Fruit fly (Drosophila melanogaster): Measurements from ENCODE around the gene Surf4.
A peak's percentile ranks its signal among the peaks of the same experiment; 100 is the strongest.

Gene Surf4

DNA sequence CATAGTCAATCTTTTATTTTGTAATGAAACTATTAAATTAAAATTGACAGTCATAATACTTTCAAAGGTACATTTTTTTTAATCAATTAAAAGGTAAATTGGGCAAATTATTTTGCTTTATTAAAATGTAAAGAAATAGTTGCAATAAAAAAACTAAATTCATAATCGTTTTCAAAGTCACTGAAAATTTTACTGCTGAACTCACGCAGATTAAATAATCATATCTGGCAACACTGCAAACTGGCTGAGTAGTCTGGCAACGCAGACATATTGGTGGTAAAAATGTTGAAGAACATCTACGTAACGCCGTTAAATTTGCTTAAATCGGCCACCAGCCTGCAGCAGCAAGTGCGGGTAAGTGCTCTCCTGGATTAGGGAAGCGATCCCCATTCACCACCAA, 15.5 kb downstream of the Surf4 start, which contains the start of gene mRpL9 (continued):
- TF ChIP-seq h (optimal IDR thresholded peaks at IDR 0.05) (no peak), CG7786 (GFP tag; optimal IDR thresholded peaks at IDR 0.05) (no peak), ac (GFP tag; optimal IDR thresholded peaks at IDR 0.05) (no peak), sug (tag; optimal IDR thresholded peaks at IDR 0.05) (peak; percentile 34), NC2β (GFP tag; optimal IDR thresholded peaks at IDR 0.05) (no peak), CG32532 (GFP tag; IDR thresholded peaks at IDR 0.05) (peak; percentile 51; the same call in 1 of the 2 replicates), Rfx (GFP tag; IDR thresholded peaks at IDR 0.05) (peak; percentile 47; the same call in 1 of the 2 replicates), NK7.1 (GFP tag; optimal IDR thresholded peaks at IDR 0.05) (no peak), phol (tag; optimal IDR thresholded peaks at IDR 0.05) (peak; percentile 52), CHES-1-like (GFP tag; optimal IDR thresholded peaks at IDR 0.05) (no peak), MBD-R2 (GFP tag; IDR thresholded peaks at IDR 0.05) (peak; percentile 86), CG5953 (GFP tag; IDR thresholded peaks at IDR 0.05) (no peak), repo (GFP tag; optimal IDR thresholded peaks at IDR 0.05) (no peak), CG17829 (tag; optimal IDR thresholded peaks at IDR 0.05) (peak; percentile 32), CG9727 (GFP tag; optimal IDR thresholded peaks at IDR 0.05) (peak; percentile 0), dimm (GFP tag; IDR thresholded peaks at IDR 0.05) (no peak), Usf (GFP tag; optimal IDR thresholded peaks at IDR 0.05) (no peak), tin (GFP tag; optimal IDR thresholded peaks at IDR 0.05) (peak; percentile 20), CG2116 (GFP tag; optimal IDR thresholded peaks at IDR 0.05) (peak; percentile 16), chm (GFP tag; IDR thresholded peaks at IDR 0.05) (no peak), inv (GFP tag; IDR thresholded peaks at IDR 0.05; ENCODE audit: partially characterized antibody) (no peak), ken (GFP tag; IDR thresholded peaks at IDR 0.05) (no peak), Trl (optimal IDR thresholded peaks at IDR 0.05) (no peak), Trl (GFP tag; optimal IDR thresholded peaks at IDR 0.05) (no peak), CG17186 (GFP tag; optimal IDR thresholded peaks at IDR 0.05) (peak; percentile 51), cato (GFP tag; optimal IDR thresholded peaks at IDR 0.05; ENCODE audit: borderline replicate concordance) (no peak), Dip2 (GFP tag; IDR thresholded peaks at IDR 0.05) (no peak), row (GFP tag; IDR thresholded peaks at IDR 0.05) (peak; percentile 72), CG17802 (tag; optimal IDR thresholded peaks at IDR 0.05) (no peak), lilli (GFP tag; optimal IDR thresholded peaks at IDR 0.05) (peak; percentile 28), CG3995 (GFP tag; optimal IDR thresholded peaks at IDR 0.05) (peak; percentile 95), zfh2 (GFP tag; optimal IDR thresholded peaks at IDR 0.05) (peak; percentile 56), dati (GFP tag; IDR thresholded peaks at IDR 0.05) (no peak), lola (GFP tag; optimal IDR thresholded peaks at IDR 0.05) (peak in 1 of 3 experiments; percentile 18), slbo (GFP tag; IDR thresholded peaks at IDR 0.05) (peak; percentile 63), esg (GFP tag; conservative IDR thresholded peaks at IDR 0.05) (no peak), Scr (GFP tag; IDR thresholded peaks at IDR 0.05; ENCODE audit: partially characterized antibody) (peak; percentile 27; the same call in 1 of the 2 replicates), CG4404 (GFP tag; IDR thresholded peaks at IDR 0.05) (no peak), oc (tag; optimal IDR thresholded peaks at IDR 0.05) (no peak), tio (GFP tag; optimal IDR thresholded peaks at IDR 0.05) (no peak), Spps (tag; optimal IDR thresholded peaks at IDR 0.05) (no peak), CG10147 (GFP tag; optimal IDR thresholded peaks at IDR 0.05) (no peak), CG10462 (GFP tag; optimal IDR thresholded peaks at IDR 0.05) (no peak), CG42726 (GFP tag; IDR thresholded peaks at IDR 0.05; ENCODE audit: partially characterized antibody) (no peak), Lpt (GFP tag; optimal IDR thresholded peaks at IDR 0.05) (no peak), CG10979 (tag; optimal IDR thresholded peaks at IDR 0.05) (peak; percentile 14), tll (GFP tag; optimal IDR thresholded peaks at IDR 0.05) (peak in 1 of 2 experiments; percentile 34), aop (GFP tag; IDR thresholded peaks at IDR 0.05) (no peak), Myb (GFP tag; optimal IDR thresholded peaks at IDR 0.05) (peak; percentile 77), sna (GFP tag; IDR thresholded peaks at IDR 0.05; ENCODE audit: partially characterized antibody) (no peak), org-1 (GFP tag; optimal IDR thresholded peaks at IDR 0.05) (no peak), Meics (GFP tag; optimal IDR thresholded peaks at IDR 0.05) (peak; percentile 6)
